Worm (Caenorhabditis elegans): ENCODE measurements around the gene F58F12.4.

DNA sequence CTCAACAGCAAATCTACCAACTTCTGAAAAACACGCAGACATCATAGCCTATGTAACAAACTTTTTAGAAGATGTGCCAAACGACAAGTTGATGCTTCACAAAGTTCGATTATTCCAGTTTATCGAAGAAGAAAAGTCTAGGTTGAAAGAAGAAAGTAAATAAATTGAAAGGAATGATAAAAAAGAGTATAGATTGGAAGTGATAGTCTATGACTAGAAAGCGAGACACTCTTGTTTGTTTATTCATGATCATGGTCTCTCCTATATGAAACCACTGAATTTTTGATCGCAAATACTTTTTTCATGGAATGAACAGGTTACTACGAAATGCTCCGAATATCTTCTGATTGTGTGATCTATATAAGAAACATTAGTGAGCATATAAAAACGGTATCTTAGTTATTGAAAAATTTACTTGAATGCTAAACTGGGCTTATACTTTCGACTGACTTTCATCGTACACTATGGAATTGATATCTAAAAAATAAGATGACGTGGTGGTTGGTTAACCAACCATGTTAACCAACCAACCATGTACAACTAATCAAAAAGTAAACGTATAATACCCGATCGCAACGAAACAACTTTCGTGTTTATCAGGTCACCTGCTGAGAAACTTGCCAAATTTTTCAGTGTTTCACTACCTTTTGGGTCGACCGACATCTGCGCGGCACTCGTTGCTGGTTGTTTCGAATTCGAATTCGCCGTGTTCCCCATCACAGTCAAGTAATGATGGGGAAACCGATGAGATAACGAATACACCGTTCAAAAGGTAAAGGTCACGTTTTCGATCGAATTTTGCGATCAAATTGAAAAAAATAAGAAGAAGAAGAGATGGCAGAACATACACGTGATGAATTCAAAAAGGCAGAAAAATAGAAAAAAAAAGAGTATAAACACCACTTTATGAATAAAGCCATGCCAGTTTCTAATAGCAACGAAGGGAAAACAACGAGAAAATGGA is 41.1 kb upstream of the F58F12.4 start, which contains the start of gene C32D5.8:
- no peak for TF ChIP-seq unc-62 (GFP tag; optimal IDR thresholded peaks at IDR 0.05)
- peak; percentile 38 for TF ChIP-seq ama-1 (optimal IDR thresholded peaks at IDR 0.05)
- TF ChIP-seq lin-39 (tag; optimal IDR thresholded peaks at IDR 0.05), result no peak
- no peak for TF ChIP-seq nhr-237 (tag; optimal IDR thresholded peaks at IDR 0.05)
- no peak for TF ChIP-seq ztf-11 (tag; optimal IDR thresholded peaks at IDR 0.05)
- no peak for TF ChIP-seq C34F6.9 (tag; optimal IDR thresholded peaks at IDR 0.05)

Measured in whole organism, L2 larva.